Fruit fly (Drosophila melanogaster) whole organism, embryonic: ENCODE data around the gene Mo25.

Experiments used
- Asciz ChIP-seq: fragments of 200-800 bp; sonication (Bioruptor generic); optimal IDR thresholded peaks from 2 replicates; lab custom pipeline; 2017; ENCODE audit warnings: missing biosample characterization, mild to moderate bottlenecking, missing genetic modification characterization, missing genetic modification reagents
- Atf3 ChIP-seq: fragments of 200-800 bp; sonication (Bioruptor generic); optimal IDR thresholded peaks from 3 replicates; lab custom pipeline; 2016; ENCODE audit warnings: missing biosample characterization, missing genetic modification characterization
- Atf6 ChIP-seq: fragments of 200-800 bp; sonication (Bioruptor generic); IDR thresholded peaks from 2 replicates; pipeline ENCODE4 v1.3.6; 2022; ENCODE audit warnings: missing biosample characterization, missing genetic modification characterization
- CG10543 ChIP-seq: fragments of 200-800 bp; sonication (Bioruptor generic); optimal IDR thresholded peaks from 3 replicates; lab custom pipeline; 2017; ENCODE audit warnings: missing biosample characterization, mild to moderate bottlenecking, missing genetic modification characterization, moderate library complexity
- CG11504 ChIP-seq: fragments of 200-800 bp; sonication (Bioruptor generic); optimal IDR thresholded peaks from 3 replicates; lab custom pipeline; 2019; ENCODE audit warnings: missing biosample characterization, mild to moderate bottlenecking, missing genetic modification characterization, moderate library complexity
- CG11695 ChIP-seq: fragments of 200-800 bp; sonication (Bioruptor generic); IDR thresholded peaks from 3 replicates; pipeline ENCODE4 v1.3.6; 2022; ENCODE audit warnings: missing biosample characterization, missing genetic modification characterization
- CG12659 ChIP-seq: fragments of 200-800 bp; sonication (Bioruptor generic); optimal IDR thresholded peaks from 3 replicates; lab custom pipeline; 2017; ENCODE audit warnings: mild to moderate bottlenecking, missing biosample characterization, missing genetic modification reagents, missing genetic modification characterization
- CG17612 ChIP-seq: fragments of 200-800 bp; sonication (Bioruptor generic); IDR thresholded peaks from 2 replicates; pipeline ENCODE4 v1.3.6; 2022; ENCODE audit warnings: missing biosample characterization, missing genetic modification characterization
- CG30403 ChIP-seq: fragments of 200-800 bp; sonication (Bioruptor generic); optimal IDR thresholded peaks from 3 replicates; lab custom pipeline; 2016; ENCODE audit warnings: missing biosample characterization, missing genetic modification characterization
- CG31224 ChIP-seq: fragments of 200-800 bp; sonication (Bioruptor generic); IDR thresholded peaks from 2 replicates; pipeline ENCODE4 v1.3.6; 2022; ENCODE audit warnings: missing biosample characterization, missing genetic modification characterization
- CG3281 ChIP-seq: fragments of 200-800 bp; sonication (Bioruptor generic); optimal IDR thresholded peaks from 3 replicates; lab custom pipeline; 2017; ENCODE audit warnings: missing biosample characterization, mild to moderate bottlenecking, missing genetic modification characterization
- CG3847 ChIP-seq: fragments of 200-800 bp; sonication (Bioruptor generic); IDR thresholded peaks from 2 replicates; pipeline ENCODE4 v1.3.6; 2022; ENCODE audit warnings: missing biosample characterization, missing genetic modification characterization
- CG4328 ChIP-seq: fragments of 200-800 bp; sonication (Bioruptor generic); optimal IDR thresholded peaks from 3 replicates; lab custom pipeline; 2017; ENCODE audit warnings: missing biosample characterization, missing genetic modification reagents, missing genetic modification characterization
- CG4404 ChIP-seq: fragments of 200-800 bp; sonication (Bioruptor generic); IDR thresholded peaks from 2 replicates; pipeline ENCODE4 v1.3.6; 2022; ENCODE audit warnings: missing biosample characterization, missing genetic modification characterization
- CG4617 ChIP-seq: fragments of 200-800 bp; sonication (Bioruptor generic); optimal IDR thresholded peaks from 3 replicates; lab custom pipeline; 2016; ENCODE audit warnings: missing biosample characterization, missing genetic modification characterization, borderline replicate concordance
- CG6765 ChIP-seq: fragments of 200-800 bp; sonication (Bioruptor generic); optimal IDR thresholded peaks from 3 replicates; lab custom pipeline; 2017; ENCODE audit warnings: missing biosample characterization, mild to moderate bottlenecking, missing genetic modification characterization
- CG6791 ChIP-seq: fragments of 200-800 bp; sonication (Bioruptor generic); IDR thresholded peaks from 3 replicates; pipeline ENCODE4 v1.3.6; 2022; ENCODE audit warnings: missing biosample characterization, missing genetic modification characterization; ENCODE audit not compliant: partially characterized antibody
- CG7271 ChIP-seq: fragments of 200-800 bp; sonication (Bioruptor generic); optimal IDR thresholded peaks from 2 replicates; lab custom pipeline; 2018; ENCODE audit warnings: missing biosample characterization, mild to moderate bottlenecking, missing genetic modification characterization, moderate library complexity
- CG7372 ChIP-seq: fragments of 200-800 bp; sonication (Bioruptor generic); IDR thresholded peaks from 2 replicates; pipeline ENCODE4 v1.3.6; 2022; ENCODE audit warnings: missing biosample characterization, missing genetic modification characterization
- CG9215 ChIP-seq: fragments of 200-800 bp; sonication (Bioruptor generic); IDR thresholded peaks from 2 replicates; pipeline ENCODE4 v1.3.6; 2022; ENCODE audit warnings: missing biosample characterization, missing genetic modification characterization
- CG9437 ChIP-seq: fragments of 200-800 bp; sonication (Bioruptor generic); optimal IDR thresholded peaks from 2 replicates; lab custom pipeline; 2018; ENCODE audit warnings: missing biosample characterization, mild to moderate bottlenecking, missing genetic modification characterization
- CrebB ChIP-seq: fragments of 200-800 bp; sonication (Bioruptor generic); optimal IDR thresholded peaks from 3 replicates; lab custom pipeline; 2018; ENCODE audit warnings: missing biosample characterization, mild to moderate bottlenecking, missing genetic modification characterization
- Dip3 ChIP-seq: fragments of 200-800 bp; sonication (Bioruptor generic); optimal IDR thresholded peaks from 3 replicates; lab custom pipeline; 2016; ENCODE audit warnings: missing biosample characterization, missing genetic modification characterization
- Dll ChIP-seq: fragments of 200-800 bp; sonication (Bioruptor generic); IDR thresholded peaks from 4 replicates; pipeline ENCODE4 v1.3.6; 2022; ENCODE audit warnings: missing biosample characterization, missing genetic modification characterization; ENCODE audit not compliant: partially characterized antibody
- Drgx ChIP-seq: fragments of 200-800 bp; sonication (Bioruptor generic); IDR thresholded peaks from 2 replicates; pipeline ENCODE4 v1.3.6; 2022; ENCODE audit warnings: missing biosample characterization, missing genetic modification characterization
- HmgD ChIP-seq: fragments of 200-800 bp; sonication (Bioruptor generic); optimal IDR thresholded peaks from 3 replicates; lab custom pipeline; 2016; ENCODE audit warnings: missing biosample characterization, missing genetic modification characterization
- Hr78 ChIP-seq, 2 experiments: fragments of 200-800 bp in 1 of 2; fragments of >200 bp in 1 of 2; sonication (Bioruptor generic) in 1 of 2; optimal IDR thresholded peaks; 2 replicates each; lab custom pipeline; 2017 to 2019; ENCODE audit warnings: missing biosample characterization in 2 of 2, missing genetic modification characterization in 2 of 2, mild to moderate bottlenecking in 1 of 2, moderate library complexity in 1 of 2
- Hsf ChIP-seq: fragments of 200-800 bp; sonication (Bioruptor generic); optimal IDR thresholded peaks from 3 replicates; lab custom pipeline; 2016; ENCODE audit warnings: missing biosample characterization, missing genetic modification characterization
- Lim3 ChIP-seq: fragments of 200-800 bp; sonication (Bioruptor generic); IDR thresholded peaks from 2 replicates; pipeline ENCODE4 v1.3.6; 2022; ENCODE audit warnings: missing biosample characterization, missing genetic modification characterization
- Lpt ChIP-seq: fragments of >200 bp; optimal IDR thresholded peaks from 2 replicates; lab custom pipeline; 2018; ENCODE audit warnings: missing biosample characterization, missing genetic modification characterization
- Pdp1 ChIP-seq, 2 experiments: fragments of 200-800 bp; sonication (Bioruptor generic); optimal IDR thresholded peaks; 3 replicates each; lab custom pipeline; 2016; ENCODE audit warnings: missing biosample characterization in 2 of 2, missing genetic modification characterization in 2 of 2, mild to moderate bottlenecking in 1 of 2, moderate library complexity in 1 of 2
- Rx ChIP-seq: fragments of 200-800 bp; sonication (Bioruptor generic); IDR thresholded peaks from 2 replicates; pipeline ENCODE4 v1.3.6; 2022; ENCODE audit warnings: missing biosample characterization, missing genetic modification characterization
- Scr ChIP-seq: fragments of 200-800 bp; sonication (Bioruptor generic); IDR thresholded peaks from 2 replicates; pipeline ENCODE4 v1.3.6; 2022; ENCODE audit warnings: missing biosample characterization, missing genetic modification characterization; ENCODE audit not compliant: partially characterized antibody
- Stat92E ChIP-seq, 3 experiments: fragments of >200 bp in 2 of 3; fragments of 200-800 bp in 1 of 3; sonication (Bioruptor generic) in 1 of 3; optimal IDR thresholded peaks; 2 replicates each; lab custom pipeline; 2017 to 2019; ENCODE audit warnings: missing biosample characterization in 3 of 3, missing genetic modification characterization in 3 of 3, mild to moderate bottlenecking in 1 of 3, moderate library complexity in 1 of 3
- TFAM ChIP-seq: fragments of 200-800 bp; sonication (Bioruptor generic); optimal IDR thresholded peaks from 2 replicates; lab custom pipeline; 2017; ENCODE audit warnings: missing biosample characterization, missing genetic modification characterization, inconsistent platforms
- ase ChIP-seq: fragments of 200-800 bp; sonication (Bioruptor generic); IDR thresholded peaks from 3 replicates; pipeline ENCODE4 v1.3.6; 2022; ENCODE audit warnings: missing biosample characterization, missing genetic modification characterization
- ash1 ChIP-seq: fragments of 200-800 bp; sonication (Bioruptor generic); optimal IDR thresholded peaks from 2 replicates; lab custom pipeline; 2018; ENCODE audit warnings: missing biosample characterization, mild to moderate bottlenecking, missing genetic modification characterization
- bigmax ChIP-seq: fragments of 200-800 bp; sonication (Bioruptor generic); optimal IDR thresholded peaks from 2 replicates; lab custom pipeline; 2018; ENCODE audit warnings: missing biosample characterization, mild to moderate bottlenecking, missing genetic modification characterization
- exex ChIP-seq: fragments of 200-800 bp; sonication (Bioruptor generic); optimal IDR thresholded peaks from 4 replicates; lab custom pipeline; 2018; ENCODE audit warnings: missing biosample characterization, mild to moderate bottlenecking, missing genetic modification characterization, moderate library complexity
- fd102C ChIP-seq: fragments of 200-800 bp; sonication (Bioruptor generic); optimal IDR thresholded peaks from 2 replicates; lab custom pipeline; 2018; ENCODE audit warnings: missing biosample characterization, mild to moderate bottlenecking, missing genetic modification characterization, moderate library complexity
- fru ChIP-seq: fragments of >200 bp; optimal IDR thresholded peaks from 2 replicates; lab custom pipeline; 2017
- gcm ChIP-seq: fragments of 200-800 bp; sonication (Bioruptor generic); optimal IDR thresholded peaks from 2 replicates; lab custom pipeline; 2019; ENCODE audit warnings: missing biosample characterization, mild to moderate bottlenecking, missing genetic modification characterization, moderate library complexity
- gro ChIP-seq: fragments of 200-800 bp; sonication (Bioruptor generic); optimal IDR thresholded peaks from 2 replicates; lab custom pipeline; 2016; ENCODE audit warnings: missing biosample characterization, missing genetic modification characterization
- jumu ChIP-seq: fragments of 200-800 bp; sonication (Bioruptor generic); optimal IDR thresholded peaks from 3 replicates; lab custom pipeline; 2016; ENCODE audit warnings: missing biosample characterization, missing genetic modification characterization
- nmo ChIP-seq: fragments of 200-800 bp; sonication (Bioruptor generic); optimal IDR thresholded peaks from 2 replicates; lab custom pipeline; 2018; ENCODE audit warnings: missing biosample characterization, mild to moderate bottlenecking, missing genetic modification characterization, moderate library complexity
- pb ChIP-seq: fragments of 200-800 bp; sonication (Bioruptor generic); optimal IDR thresholded peaks from 3 replicates; lab custom pipeline; 2016; ENCODE audit warnings: missing biosample characterization, missing genetic modification characterization
- peb ChIP-seq: fragments of 200-800 bp; sonication (Bioruptor generic); IDR thresholded peaks from 2 replicates; pipeline ENCODE4 v1.3.6; 2022; ENCODE audit warnings: missing biosample characterization, missing genetic modification characterization
- slp2 ChIP-seq: fragments of 200-800 bp; sonication (Bioruptor generic); optimal IDR thresholded peaks from 2 replicates; lab custom pipeline; 2016; ENCODE audit warnings: missing biosample characterization, missing genetic modification characterization
- tll ChIP-seq, 2 experiments: fragments of 200-800 bp in 1 of 2; fragments of >200 bp in 1 of 2; sonication (Bioruptor generic) in 1 of 2; optimal IDR thresholded peaks; 2 replicates each; lab custom pipeline; 2017 to 2019; ENCODE audit warnings: missing biosample characterization in 2 of 2, missing genetic modification characterization in 2 of 2, mild to moderate bottlenecking in 1 of 2, moderate library complexity in 1 of 2
- usp ChIP-seq: fragments of >200 bp; optimal IDR thresholded peaks from 2 replicates; lab custom pipeline; 2017; ENCODE audit warnings: missing biosample characterization, missing genetic modification characterization

Mo25 gene

dm6 chr3L:16582678-16583315, 32.5 kb downstream of the Mo25 start, which contains the start of gene Rpn12 (continued):
- TF ChIP-seq CrebB (tag; lab: Kevin White, UChicago) (no peak), exex (tag; lab: Kevin White, UChicago) (no peak), CG6765 (no peak), nmo (GFP tag; lab: Kevin White, UChicago) (peak; percentile 52), CG3281 (peak; percentile 20), peb (GFP tag; lab: Robert Waterston, UW) (no peak), TFAM (GFP tag; lab: Kevin White, UChicago) (no peak), CG4617 (GFP tag; lab: Kevin White, UChicago) (peak; percentile 53), CG4404 (GFP tag; lab: Robert Waterston, UW) (no peak), Dll (GFP tag; lab: Robert Waterston, UW) (peak; percentile 88), Hsf (GFP tag; lab: Kevin White, UChicago) (peak; percentile 7), Rx (GFP tag; lab: Robert Waterston, UW) (no peak), Drgx (no peak), Atf6 (no peak; the same call in 1 of the 2 replicates), CG9215 (GFP tag; lab: Robert Waterston, UW) (no peak), tll (GFP tag; optimal IDR thresholded peaks at IDR 0.05; lab: Kevin White, UChicago) (no peak), Dip3 (GFP tag; lab: Kevin White, UChicago) (no peak), usp (GFP tag; lab: Kevin White, UChicago) (no peak), gcm (GFP tag; lab: Kevin White, UChicago) (no peak), ash1 (GFP tag; lab: Kevin White, UChicago) (no peak), CG17612 (GFP tag; lab: Robert Waterston, UW) (no peak), CG6791 (peak; percentile 85), fd102C (GFP tag; lab: Kevin White, UChicago) (no peak), Atf3 (GFP tag; lab: Kevin White, UChicago) (no peak), gro (peak; percentile 64), ase (GFP tag; lab: Robert Waterston, UW) (no peak), Pdp1 (GFP tag; optimal IDR thresholded peaks at IDR 0.05; lab: Kevin White, UChicago) (peak; percentile 9 to 26), HmgD (GFP tag; lab: Kevin White, UChicago) (no peak), Hr78 (GFP tag; optimal IDR thresholded peaks at IDR 0.05; lab: Kevin White, UChicago) (no peak), Asciz (no peak), fru (no peak), Lim3 (GFP tag; lab: Robert Waterston, UW) (no peak), pb (GFP tag; lab: Kevin White, UChicago) (no peak), CG3847 (GFP tag; lab: Robert Waterston, UW) (peak; percentile 14; the same call in 1 of the 2 replicates), Scr (GFP tag; lab: Robert Waterston, UW) (peak; percentile 85), Lpt (no peak), CG9437 (no peak), bigmax (GFP tag; lab: Kevin White, UChicago) (no peak), CG4328 (GFP tag; lab: Kevin White, UChicago) (no peak), CG10543 (GFP tag; lab: Kevin White, UChicago) (peak; percentile 54), slp2 (GFP tag; lab: Kevin White, UChicago) (peak; percentile 37), CG11695 (GFP tag; lab: Robert Waterston, UW) (no peak), CG7271 (tag; lab: Kevin White, UChicago) (no peak), CG31224 (GFP tag; lab: Robert Waterston, UW) (no peak), Stat92E (GFP tag; optimal IDR thresholded peaks at IDR 0.05; lab: Kevin White, UChicago) (no peak), CG30403 (GFP tag; lab: Kevin White, UChicago) (peak; percentile 43), CG7372 (0 out of 2 replicates have a peak, but pooled peaks have one; percentile 20), CG11504 (no peak), jumu (GFP tag; lab: Kevin White, UChicago) (no peak), CG12659 (GFP tag; lab: Kevin White, UChicago) (peak; percentile 43)
